Worm (Caenorhabditis elegans): Measurements from ENCODE around the gene fbxb-99.

- TF ChIP-seq ama-1 (optimal IDR thresholded peaks at IDR 0.05): no peak
- TF ChIP-seq aly-1 (tag; optimal IDR thresholded peaks at IDR 0.05): no peak
- TF ChIP-seq scrt-1 (GFP tag; IDR thresholded peaks at IDR 0.05): no peak
- TF ChIP-seq ceh-13 (GFP tag; optimal IDR thresholded peaks at IDR 0.05): no peak
- TF ChIP-seq hmg-4 (GFP tag; optimal IDR thresholded peaks at IDR 0.05): no peak
- TF ChIP-seq flt-1 (GFP tag; IDR thresholded peaks at IDR 0.05): no peak
- TF ChIP-seq pes-1 (GFP tag; IDR thresholded peaks at IDR 0.05): no peak
- TF ChIP-seq hmbx-1 (tag; optimal IDR thresholded peaks at IDR 0.05): no peak
- TF ChIP-seq B0310.2 (tag; optimal IDR thresholded peaks at IDR 0.05): no peak
- TF ChIP-seq ceh-36 (tag; optimal IDR thresholded peaks at IDR 0.05): no peak
- no peak for TF ChIP-seq tbx-37 (GFP tag; conservative IDR thresholded peaks at IDR 0.05)
- TF ChIP-seq sea-1 (GFP tag; conservative IDR thresholded peaks at IDR 0.05): no peak
- no peak for TF ChIP-seq tbx-11 (GFP tag; IDR thresholded peaks at IDR 0.05)
Measured at ce11 chrII:3793336-3793735, at the start of gene fbxb-99.

Data from whole organism, early embryonic.